Worm (Caenorhabditis elegans) whole organism, L4 larva: ENCODE results near the gene C06C6.7.
"Not testable (repeated sequence)": the region's sequence is repeated elsewhere in the genome, so short reads cannot be mapped to it uniquely, and the experiment has no call there.

Source experiments
- ZK546.5 ChIP-seq, 2 experiments: sonication (generic microtip); optimal IDR thresholded peaks; 2 replicates each; lab custom pipeline; 2017; ENCODE audit warnings: missing biosample characterization in 2 of 2, missing genetic modification characterization in 2 of 2
- aha-1 ChIP-seq: fragments of 150-350 bp; peaks from one replicate; lab custom pipeline; 2014; ENCODE audit warnings: missing biosample characterization, missing genetic modification characterization
- ceh-20 ChIP-seq: fragments of 200-800 bp; sonication (Bioruptor generic); IDR thresholded peaks from 2 replicates; pipeline ENCODE4 v1.3.6; 2022; ENCODE audit warnings: missing genetic modification reagents, missing genetic modification characterization, missing compliant biosample characterization
- ceh-44 ChIP-seq: fragments of 200-800 bp; sonication (Bioruptor generic); IDR thresholded peaks from 2 replicates; pipeline ENCODE4 v1.3.6; 2022; ENCODE audit warnings: missing genetic modification reagents, missing genetic modification characterization, missing compliant biosample characterization
- daf-16 ChIP-seq, 3 experiments: sonication (generic microtip); optimal IDR thresholded peaks; 2 replicates each; lab custom pipeline; 2016 to 2017; ENCODE audit warnings: missing genetic modification characterization in 3 of 3, missing genetic modification reagents in 3 of 3, mild to moderate bottlenecking in 2 of 3, missing compliant biosample characterization in 2 of 3, missing biosample characterization in 1 of 3, moderate library complexity in 1 of 3
- dmd-6 ChIP-seq: fragments of 200-800 bp; sonication (Bioruptor generic); IDR thresholded peaks from 2 replicates; pipeline ENCODE4 v1.3.6; 2022; ENCODE audit warnings: missing genetic modification reagents, missing genetic modification characterization, missing compliant biosample characterization
- dpl-1 ChIP-seq: fragments of 150-350 bp; optimal IDR thresholded peaks from 2 replicates; lab custom pipeline; 2014; ENCODE audit warnings: missing biosample characterization, missing genetic modification reagents, missing genetic modification characterization
- duxl-1 ChIP-seq: sonication (generic microtip); optimal IDR thresholded peaks from 2 replicates; lab custom pipeline; 2016; ENCODE audit warnings: mild to moderate bottlenecking, missing genetic modification characterization, moderate library complexity, missing compliant biosample characterization; ENCODE audit not compliant: poor library complexity
- dve-1 ChIP-seq: sonication (generic microtip); optimal IDR thresholded peaks from 2 replicates; lab custom pipeline; 2017; ENCODE audit warnings: antibody characterized with exemption, mild to moderate bottlenecking, missing genetic modification characterization, missing compliant biosample characterization; ENCODE audit not compliant: insufficient read depth
- fos-1 ChIP-seq: fragments of 150-350 bp; optimal IDR thresholded peaks from 2 replicates; lab custom pipeline; 2014; ENCODE audit warnings: missing biosample characterization, missing genetic modification characterization
- hlh-11 ChIP-seq: fragments of 200-800 bp; sonication (Bioruptor generic); optimal IDR thresholded peaks from 2 replicates; lab custom pipeline; 2018; ENCODE audit warnings: mild to moderate bottlenecking, missing genetic modification characterization, missing compliant biosample characterization
- jun-1 ChIP-seq: fragments of 150-350 bp; optimal IDR thresholded peaks from 2 replicates; lab custom pipeline; 2014; ENCODE audit warnings: missing biosample characterization, missing genetic modification reagents, missing genetic modification characterization
- lin-38 ChIP-seq: fragments of 200-800 bp; sonication (Bioruptor generic); IDR thresholded peaks from 2 replicates; pipeline ENCODE4 v1.3.6; 2022; ENCODE audit warnings: missing genetic modification reagents, missing genetic modification characterization, missing compliant biosample characterization
- lin-39 ChIP-seq: fragments of 150-350 bp; optimal IDR thresholded peaks from 2 replicates; lab custom pipeline; 2014; ENCODE audit warnings: missing biosample characterization, missing genetic modification reagents, missing genetic modification characterization
- lsy-2 ChIP-seq, 2 experiments: fragments of 150-350 bp in 1 of 2; sonication (generic microtip) in 1 of 2; optimal IDR thresholded peaks; 2 replicates each; lab custom pipeline; 2014 to 2017; ENCODE audit warnings: missing biosample characterization in 2 of 2, missing genetic modification characterization in 2 of 2
- mep-1 ChIP-seq: fragments of 150-350 bp; sonication (generic microtip); optimal IDR thresholded peaks from 3 replicates; lab custom pipeline; 2014; ENCODE audit warnings: missing biosample characterization, missing genetic modification characterization
- mes-2 ChIP-seq: sonication (generic microtip); optimal IDR thresholded peaks from 2 replicates; lab custom pipeline; 2016; ENCODE audit warnings: missing genotype, mild to moderate bottlenecking, missing genetic modification characterization, missing compliant biosample characterization; ENCODE audit not compliant: poor library complexity, severe bottlenecking
- nhr-102 ChIP-seq: sonication (generic microtip); optimal IDR thresholded peaks from 2 replicates; lab custom pipeline; 2016; ENCODE audit warnings: mild to moderate bottlenecking, missing genetic modification characterization, moderate library complexity, missing compliant biosample characterization
- nhr-11 ChIP-seq: fragments of 150-350 bp; optimal IDR thresholded peaks from 2 replicates; lab custom pipeline; 2014; ENCODE audit warnings: missing biosample characterization, missing genetic modification characterization
- nhr-25 ChIP-seq: sonication (generic microtip); optimal IDR thresholded peaks from 2 replicates; lab custom pipeline; 2017; ENCODE audit warnings: missing genetic modification characterization, mild to moderate bottlenecking, missing compliant biosample characterization, antibody characterized with exemption, moderate library complexity, borderline replicate concordance; ENCODE audit not compliant: insufficient read depth
- nhr-28 ChIP-seq: fragments of 150-350 bp; optimal IDR thresholded peaks from 2 replicates; lab custom pipeline; 2014; ENCODE audit warnings: missing biosample characterization, missing genetic modification characterization
- nhr-42 ChIP-seq: fragments of 200-800 bp; sonication (Bioruptor generic); IDR thresholded peaks from 2 replicates; pipeline ENCODE4 v1.3.6; 2022; ENCODE audit warnings: missing genetic modification characterization, missing compliant biosample characterization
- nhr-48 ChIP-seq: sonication (generic microtip); optimal IDR thresholded peaks from 2 replicates; lab custom pipeline; 2016; ENCODE audit warnings: mild to moderate bottlenecking, missing genetic modification characterization, missing compliant biosample characterization
- nhr-6 ChIP-seq: fragments of 150-350 bp; optimal IDR thresholded peaks from 2 replicates; lab custom pipeline; 2014; ENCODE audit warnings: missing biosample characterization, missing genetic modification characterization
- php-3 ChIP-seq: fragments of 200-800 bp; sonication (Bioruptor generic); IDR thresholded peaks from 2 replicates; pipeline ENCODE4 v1.3.6; 2022; ENCODE audit warnings: missing genetic modification reagents, missing genetic modification characterization, missing compliant biosample characterization
- rbr-2 ChIP-seq: sonication (generic microtip); optimal IDR thresholded peaks from 2 replicates; lab custom pipeline; 2016; ENCODE audit warnings: missing genotype, missing genetic modification characterization, missing compliant biosample characterization
- set-16 ChIP-seq: fragments of 200-800 bp; sonication (Bioruptor generic); IDR thresholded peaks from 2 replicates; pipeline ENCODE4 v1.3.6; 2022; ENCODE audit warnings: missing genetic modification reagents, missing genetic modification characterization, missing compliant biosample characterization
- spr-1 ChIP-seq: sonication (generic microtip); optimal IDR thresholded peaks from 2 replicates; lab custom pipeline; 2016; ENCODE audit warnings: mild to moderate bottlenecking, missing genetic modification characterization, missing compliant biosample characterization
- vab-7 ChIP-seq: fragments of 200-800 bp; sonication (Bioruptor generic); IDR thresholded peaks from 2 replicates; pipeline ENCODE4 v1.3.6; 2022; ENCODE audit warnings: missing genetic modification reagents, missing genetic modification characterization, missing compliant biosample characterization
- zfp-3 ChIP-seq: fragments of 200-800 bp; sonication (Bioruptor generic); conservative IDR thresholded peaks from 2 replicates; pipeline ENCODE4 v1.3.6; 2022; ENCODE audit warnings: missing genetic modification reagents, missing genetic modification characterization, missing compliant biosample characterization
- zip-11 ChIP-seq: fragments of 200-800 bp; sonication (Bioruptor generic); IDR thresholded peaks from 2 replicates; pipeline ENCODE4 v1.3.6; 2022; ENCODE audit warnings: missing genetic modification characterization, missing compliant biosample characterization

C06C6.7 gene

DNA sequence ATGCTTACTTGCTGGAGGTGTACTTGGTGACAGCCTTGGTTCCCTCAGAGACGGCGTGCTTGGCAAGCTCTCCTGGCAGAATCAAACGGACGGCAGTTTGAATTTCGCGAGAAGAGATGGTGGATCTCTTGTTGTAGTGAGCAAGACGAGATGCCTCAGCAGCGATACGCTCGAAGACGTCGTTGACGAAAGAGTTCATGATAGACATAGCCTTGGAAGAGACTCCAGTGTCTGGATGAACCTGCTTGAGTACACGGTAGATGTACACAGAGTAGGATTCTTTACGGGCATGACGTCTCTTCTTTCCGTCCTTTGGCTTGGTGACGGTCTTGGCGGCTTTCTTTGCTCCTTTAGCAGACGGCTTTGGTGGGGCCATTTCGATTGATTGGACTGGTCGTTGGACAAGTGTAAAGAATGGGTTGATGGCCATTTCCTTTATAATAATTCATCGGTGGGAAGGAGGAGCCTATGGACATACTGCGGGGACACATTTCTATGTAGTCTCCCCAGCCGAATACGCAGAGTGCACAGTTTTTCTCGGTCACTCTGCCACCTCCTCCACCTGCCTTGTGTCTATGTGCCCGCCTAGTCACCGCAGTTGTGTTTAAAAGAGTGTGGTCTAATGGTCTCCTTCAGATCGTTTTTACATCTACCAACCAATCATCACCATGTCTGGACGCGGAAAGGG lies 48.3 kb downstream of the C06C6.7 start, which contains the start of the genes his-4 and his-3:
Gene his-4, minus strand, starts transcription at position 376 of the 688 bp plus-strand sequence.
Gene his-3, plus strand, starts transcription at position 669 of the 688 bp plus-strand sequence.
- peak; percentile 72; the same call in 1 of the 2 replicates for TF ChIP-seq nhr-42
- peak; percentile 80 for TF ChIP-seq mes-2 (tag; lab: Kevin White, UChicago)
- peak; percentile 83 for TF ChIP-seq nhr-102 (tag; lab: Kevin White, UChicago)
- peak; percentile 53 for TF ChIP-seq dmd-6 (GFP tag; lab: Robert Waterston, UW)
- TF ChIP-seq lin-38 (GFP tag; lab: Robert Waterston, UW), result peak; percentile 23
- TF ChIP-seq spr-1 (tag; lab: Kevin White, UChicago), result peak; percentile 40
- peak; percentile 75 for TF ChIP-seq mep-1 (tag; lab: Kevin White, UChicago)
- TF ChIP-seq dve-1 (tag; lab: Kevin White, UChicago), result peak; percentile 98
- peak; percentile 37 for TF ChIP-seq nhr-48 (tag; lab: Kevin White, UChicago)
- peak; percentile 5 for TF ChIP-seq nhr-6 (tag; lab: Kevin White, UChicago)
- TF ChIP-seq dpl-1 (GFP tag; lab: Kevin White, UChicago), result peak; percentile 48
- peak; percentile 74 for TF ChIP-seq nhr-25 (tag; lab: Kevin White, UChicago)
- not testable (repeated sequence) for TF ChIP-seq daf-16 (GFP tag; optimal IDR thresholded peaks at IDR 0.05; lab: Kevin White, UChicago)
- TF ChIP-seq daf-16 (tag; optimal IDR thresholded peaks at IDR 0.05; lab: Kevin White, UChicago), result peak; percentile 73
- TF ChIP-seq php-3 (GFP tag; lab: Robert Waterston, UW), result peak; percentile 62; the same call in 1 of the 2 replicates
- TF ChIP-seq duxl-1, result peak; percentile 85
- TF ChIP-seq hlh-11, result peak; percentile 74
- peak; percentile 94 for TF ChIP-seq aha-1
- TF ChIP-seq rbr-2, result peak; percentile 32
- TF ChIP-seq nhr-28 (tag; lab: Kevin White, UChicago), result peak; percentile 64

DNA sequence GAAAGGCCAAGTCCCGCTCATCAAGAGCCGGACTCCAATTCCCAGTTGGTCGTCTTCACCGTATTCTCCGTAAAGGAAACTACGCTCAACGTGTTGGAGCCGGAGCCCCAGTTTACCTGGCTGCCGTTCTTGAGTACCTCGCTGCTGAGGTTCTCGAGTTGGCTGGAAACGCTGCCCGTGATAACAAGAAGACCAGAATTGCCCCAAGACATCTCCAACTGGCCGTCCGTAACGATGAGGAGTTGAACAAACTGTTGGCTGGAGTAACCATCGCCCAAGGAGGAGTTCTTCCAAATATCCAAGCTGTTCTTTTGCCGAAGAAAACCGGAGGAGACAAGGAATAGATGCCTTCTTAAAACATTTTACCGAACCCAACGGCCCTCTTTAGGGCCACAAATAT lies 48.9 kb downstream of the C06C6.7 start:
- peak; percentile 47; the same call in 1 of the 2 replicates for TF ChIP-seq set-16 (GFP tag; lab: Robert Waterston, UW)

DNA sequence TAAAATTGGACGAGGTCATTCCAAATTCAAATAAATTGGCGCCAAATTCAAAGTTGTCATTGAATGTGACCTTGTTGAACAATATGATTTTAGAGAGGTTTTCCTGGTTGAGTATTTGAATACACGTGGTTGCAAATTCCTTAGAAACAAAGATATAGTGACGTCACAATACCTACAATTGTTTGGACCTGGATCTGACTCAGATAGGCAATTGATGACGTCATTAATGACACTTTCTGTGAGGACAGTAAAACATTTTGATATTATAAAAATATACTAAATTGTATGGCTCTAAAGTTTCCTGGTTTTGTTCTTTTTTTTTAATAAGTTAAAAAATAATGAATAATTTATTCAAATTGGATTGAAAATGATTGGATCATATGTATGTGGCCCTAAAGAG lies 49.5 kb downstream of the C06C6.7 start:
- TF ChIP-seq zip-11 (GFP tag; lab: Robert Waterston, UW), result no peak
- no peak for TF ChIP-seq ceh-20
- no peak for TF ChIP-seq vab-7 (GFP tag; lab: Robert Waterston, UW)
- no peak for TF ChIP-seq lin-39
- no peak for TF ChIP-seq nhr-11 (tag; lab: Kevin White, UChicago)
- TF ChIP-seq lsy-2 (tag; optimal IDR thresholded peaks at IDR 0.05; lab: Kevin White, UChicago), result no peak
- no peak for TF ChIP-seq jun-1
- no peak for TF ChIP-seq php-3 (GFP tag; lab: Robert Waterston, UW)

DNA sequence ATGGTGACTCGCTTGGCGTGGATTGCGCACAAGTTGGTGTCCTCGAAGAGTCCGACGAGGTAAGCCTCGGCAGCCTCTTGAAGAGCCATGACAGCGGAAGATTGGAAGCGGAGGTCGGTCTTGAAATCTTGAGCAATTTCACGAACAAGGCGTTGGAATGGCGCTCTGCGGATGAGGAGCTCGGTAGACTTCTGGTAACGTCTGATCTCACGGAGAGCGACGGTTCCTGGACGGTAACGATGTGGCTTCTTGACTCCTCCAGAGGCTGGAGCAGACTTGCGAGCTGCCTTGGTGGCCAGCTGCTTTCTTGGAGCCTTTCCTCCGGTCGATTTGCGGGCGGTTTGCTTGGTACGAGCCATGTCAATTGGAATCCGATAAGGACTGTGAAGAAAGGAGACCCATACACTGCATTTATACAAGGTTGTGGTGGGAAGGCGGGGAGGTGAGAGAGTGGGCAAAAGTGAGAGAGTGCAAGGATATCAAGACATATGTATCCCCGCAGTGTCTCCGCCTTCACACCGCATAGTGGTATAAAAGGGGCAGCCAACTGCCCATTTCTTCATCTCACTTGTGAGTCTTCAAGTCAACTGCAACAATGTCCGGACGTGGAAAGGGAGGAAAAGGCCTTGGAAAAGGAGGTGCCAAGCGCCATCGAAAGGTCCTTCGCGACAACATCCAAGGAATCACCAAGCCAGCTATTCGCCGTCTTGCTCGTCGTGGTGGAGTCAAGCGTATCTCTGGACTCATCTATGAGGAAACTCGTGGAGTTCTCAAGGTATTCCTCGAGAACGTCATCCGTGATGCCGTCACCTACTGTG lies 50.2 kb downstream of the C06C6.7 start, which contains the start of the genes his-2 and his-1:
Gene his-2, minus strand, starts transcription at position 359 of the 818 bp plus-strand sequence.
Gene his-1, plus strand, starts transcription at position 596 of the 818 bp plus-strand sequence.
- TF ChIP-seq set-16 (GFP tag; lab: Robert Waterston, UW), result peak; percentile 81
- TF ChIP-seq, all 104 proteins: peak for 1; not testable (repeated sequence) for 103

DNA sequence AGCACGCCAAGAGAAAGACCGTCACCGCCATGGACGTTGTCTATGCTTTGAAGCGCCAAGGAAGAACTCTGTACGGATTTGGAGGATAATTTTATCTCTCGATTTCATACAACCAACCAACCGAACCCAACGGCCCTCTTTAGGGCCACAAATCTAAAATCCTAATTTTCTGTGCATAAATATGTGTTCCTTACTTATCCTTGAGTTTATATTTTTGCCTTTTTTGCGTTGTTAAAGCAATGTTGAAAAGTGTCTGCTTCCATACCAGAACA lies 50.7 kb downstream of the C06C6.7 start:
- TF ChIP-seq zfp-3 (0 out of 2 replicates have a peak, but pooled peaks have one; percentile 38), fos-1 (tag; lab: Kevin White, UChicago) (no peak), ZK546.5 (tag; optimal IDR thresholded peaks at IDR 0.05; lab: Kevin White, UChicago) (no peak), ceh-44 (GFP tag; lab: Robert Waterston, UW) (no peak)
